Worm (Caenorhabditis elegans): ENCODE measurements around the gene T23C6.4.

- TF ChIP-seq ztf-29 (GFP tag; IDR thresholded peaks at IDR 0.05) (no peak), klf-2 (GFP tag; conservative IDR thresholded peaks at IDR 0.05) (no peak), med-1 (GFP tag; optimal IDR thresholded peaks at IDR 0.05; ENCODE audit: insufficient read depth) (no peak), ref-1 (GFP tag; conservative IDR thresholded peaks at IDR 0.05) (no peak), tab-1 (GFP tag; IDR thresholded peaks at IDR 0.05) (no peak), T22C8.4 (GFP tag; IDR thresholded peaks at IDR 0.05) (no peak), flt-1 (GFP tag; IDR thresholded peaks at IDR 0.05) (no peak), ztf-23 (GFP tag; IDR thresholded peaks at IDR 0.05) (no peak), cog-1 (tag; optimal IDR thresholded peaks at IDR 0.05) (no peak)
Observed at ce11 chrX:17134427-17134826, 15.3 kb downstream of the T23C6.4 start, which contains the start of gene K09E3.7.
